Fruit fly (Drosophila melanogaster): ENCODE data around the gene dsb.
A peak's percentile ranks its signal among the peaks of the same experiment; 100 is the strongest.

The dsb gene

dm6 chr3L:1855491-1855890 is 54.5 kb downstream of the dsb start, which contains the start of gene CNMa:
Gene CNMa, minus strand, starts transcription at chr3L:1855591.
- TF ChIP-seq fru (GFP tag; optimal IDR thresholded peaks at IDR 0.05) (no peak), woc (GFP tag; optimal IDR thresholded peaks at IDR 0.05) (no peak), rgr (GFP tag; optimal IDR thresholded peaks at IDR 0.05) (no peak)

- TF ChIP-seq Hr83 (GFP tag; optimal IDR thresholded peaks at IDR 0.05; ENCODE audit: poor library complexity, severe bottlenecking) (no peak), HLH106 (tag; optimal IDR thresholded peaks at IDR 0.05) (no peak), Dif (GFP tag; optimal IDR thresholded peaks at IDR 0.05; ENCODE audit: partially characterized antibody) (no peak), jim (GFP tag; optimal IDR thresholded peaks at IDR 0.05) (no peak), Myc (optimal IDR thresholded peaks at IDR 0.05) (no peak), usp (GFP tag; optimal IDR thresholded peaks at IDR 0.05) (no peak), sage (GFP tag; optimal IDR thresholded peaks at IDR 0.05) (no peak), CG32264 (GFP tag; optimal IDR thresholded peaks at IDR 0.05) (no peak), Jra (GFP tag; optimal IDR thresholded peaks at IDR 0.05) (no peak), brk (GFP tag; optimal IDR thresholded peaks at IDR 0.05) (no peak), GATAd (GFP tag; optimal IDR thresholded peaks at IDR 0.05) (no peak), Dfd (GFP tag; optimal IDR thresholded peaks at IDR 0.05) (no peak), Hr78 (GFP tag; optimal IDR thresholded peaks at IDR 0.05) (no peak), fru (GFP tag; optimal IDR thresholded peaks at IDR 0.05) (no peak)
Measured at dm6 chr3L:1853277-1853676, 56.7 kb downstream of the dsb start.

DNA sequence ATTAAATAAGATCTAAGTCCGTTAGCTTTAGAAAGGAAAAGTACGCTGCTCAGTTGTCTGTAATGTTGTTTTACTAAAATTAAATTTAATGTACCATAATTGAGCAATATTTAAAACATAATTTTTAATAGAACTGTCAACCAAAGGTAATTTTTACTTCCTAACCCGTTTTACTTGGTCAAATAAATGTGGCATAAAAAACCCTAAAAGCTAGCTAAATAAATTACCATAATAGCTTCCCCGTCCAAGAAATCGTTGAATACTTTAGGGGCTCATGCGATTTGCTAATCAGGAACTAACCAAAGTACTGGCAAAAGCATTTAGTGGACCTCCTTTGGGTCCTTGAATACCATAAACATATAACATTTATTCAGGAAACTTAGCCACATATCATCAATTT is 59.5 kb downstream of the dsb start:
- TF ChIP-seq h (GFP tag; optimal IDR thresholded peaks at IDR 0.05) (no peak), Myc (optimal IDR thresholded peaks at IDR 0.05) (peak; percentile 67), sage (GFP tag; optimal IDR thresholded peaks at IDR 0.05) (no peak), N (GFP tag; optimal IDR thresholded peaks at IDR 0.05) (peak; percentile 14), CG32264 (GFP tag; optimal IDR thresholded peaks at IDR 0.05) (no peak), ey (GFP tag; optimal IDR thresholded peaks at IDR 0.05) (no peak), dsf (GFP tag; optimal IDR thresholded peaks at IDR 0.05; ENCODE audit: borderline replicate concordance) (no peak), Abd-B (GFP tag; optimal IDR thresholded peaks at IDR 0.05) (no peak), jim (GFP tag; optimal IDR thresholded peaks at IDR 0.05) (no peak), psq (GFP tag; optimal IDR thresholded peaks at IDR 0.05) (no peak), Mio (GFP tag; optimal IDR thresholded peaks at IDR 0.05) (no peak), foxo (GFP tag; optimal IDR thresholded peaks at IDR 0.05) (no peak), Vsx2 (GFP tag; optimal IDR thresholded peaks at IDR 0.05; ENCODE audit: partially characterized antibody) (peak; percentile 52), dl (GFP tag; optimal IDR thresholded peaks at IDR 0.05; ENCODE audit: insufficient read depth in 1 of 2, partially characterized antibody in 2 of 2) (no peak), usp (GFP tag; optimal IDR thresholded peaks at IDR 0.05) (no peak), lola (GFP tag; optimal IDR thresholded peaks at IDR 0.05) (no peak), Jra (GFP tag; optimal IDR thresholded peaks at IDR 0.05) (no peak)

- no peak for TF ChIP-seq Myc (optimal IDR thresholded peaks at IDR 0.05)
- no peak for TF ChIP-seq dmrt93B (GFP tag; optimal IDR thresholded peaks at IDR 0.05)
- no peak for TF ChIP-seq GATAd (GFP tag; optimal IDR thresholded peaks at IDR 0.05)
- TF ChIP-seq dl (GFP tag; optimal IDR thresholded peaks at IDR 0.05; ENCODE audit: insufficient read depth in 1 of 2, partially characterized antibody in 2 of 2), result no peak
- no peak for TF ChIP-seq CG9705 (GFP tag; optimal IDR thresholded peaks at IDR 0.05)
- no peak for TF ChIP-seq Rel (GFP tag; optimal IDR thresholded peaks at IDR 0.05)
- no peak for TF ChIP-seq Rel (tag; optimal IDR thresholded peaks at IDR 0.05)
- no peak for TF ChIP-seq psq (GFP tag; optimal IDR thresholded peaks at IDR 0.05)
- TF ChIP-seq Jra (GFP tag; optimal IDR thresholded peaks at IDR 0.05), result no peak
- no peak for TF ChIP-seq Dif (GFP tag; optimal IDR thresholded peaks at IDR 0.05; ENCODE audit: partially characterized antibody)
- TF ChIP-seq fru (GFP tag; optimal IDR thresholded peaks at IDR 0.05), result no peak
- no peak for TF ChIP-seq usp (GFP tag; optimal IDR thresholded peaks at IDR 0.05)
- TF ChIP-seq rgr (GFP tag; optimal IDR thresholded peaks at IDR 0.05), result no peak
- TF ChIP-seq sv (GFP tag; optimal IDR thresholded peaks at IDR 0.05), result no peak
Measured at dm6 chr3L:1844600-1844999, 65.4 kb downstream of the dsb start.
